Fruit fly (Drosophila melanogaster): ENCODE data around the gene RpS5a.

Gene RpS5a

DNA sequence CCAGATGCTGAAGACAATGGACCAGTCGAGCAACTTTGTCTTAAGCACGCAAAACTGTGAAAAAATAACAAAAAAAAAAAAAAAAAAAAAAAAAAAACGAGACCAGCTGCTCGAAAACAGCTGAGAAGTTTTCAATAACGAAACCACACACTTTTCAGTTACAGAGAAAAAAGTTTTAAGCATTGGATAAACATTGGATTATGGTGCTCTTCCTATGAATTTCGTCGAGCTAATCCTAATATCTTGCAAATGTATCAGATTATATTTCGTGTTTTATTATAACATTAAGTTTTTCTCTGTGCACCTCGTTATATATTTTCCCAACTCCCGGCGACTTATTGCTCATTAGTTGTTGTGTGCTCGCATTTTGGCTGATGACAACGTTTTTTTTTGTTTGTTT, 28.5 kb upstream of the RpS5a start (continued):
- TF ChIP-seq CG6854 (GFP tag; optimal IDR thresholded peaks at IDR 0.05) (no peak), CG3163 (GFP tag; optimal IDR thresholded peaks at IDR 0.05) (no peak), lab (GFP tag; optimal IDR thresholded peaks at IDR 0.05) (peak; percentile 73), CG7839 (tag; optimal IDR thresholded peaks at IDR 0.05) (peak; percentile 62), CG6689 (GFP tag; IDR thresholded peaks at IDR 0.05) (peak; percentile 62), p53 (GFP tag; optimal IDR thresholded peaks at IDR 0.05) (no peak), HmgD (GFP tag; optimal IDR thresholded peaks at IDR 0.05) (no peak), CG9797 (GFP tag; optimal IDR thresholded peaks at IDR 0.05) (no peak), CG11560 (tag; IDR thresholded peaks at IDR 0.05) (no peak), bsh (GFP tag; optimal IDR thresholded peaks at IDR 0.05) (peak; percentile 29 to 31), zen (tag; optimal IDR thresholded peaks at IDR 0.05) (no peak), Ets97D (GFP tag; optimal IDR thresholded peaks at IDR 0.05) (no peak), hbn (GFP tag; IDR thresholded peaks at IDR 0.05; ENCODE audit: partially characterized antibody) (no peak), Dek (tag; optimal IDR thresholded peaks at IDR 0.05) (peak; percentile 41), Hand (GFP tag; optimal IDR thresholded peaks at IDR 0.05) (no peak), crp (GFP tag; optimal IDR thresholded peaks at IDR 0.05) (peak in 1 of 2 experiments; percentile 37), tll (GFP tag; optimal IDR thresholded peaks at IDR 0.05) (no peak), CG16863 (GFP tag; optimal IDR thresholded peaks at IDR 0.05) (peak; percentile 25), croc (GFP tag; conservative IDR thresholded peaks at IDR 0.05) (no peak; the same call in 2 of the 3 replicates), CG2889 (GFP tag; IDR thresholded peaks at IDR 0.05) (no peak), D19B (GFP tag; optimal IDR thresholded peaks at IDR 0.05) (no peak), nmo (GFP tag; optimal IDR thresholded peaks at IDR 0.05) (peak; percentile 46), Nf-YA (GFP tag; IDR thresholded peaks at IDR 0.05) (no peak), CG34422 (GFP tag; IDR thresholded peaks at IDR 0.05) (peak; percentile 62; the same call in 1 of the 3 replicates), bowl (GFP tag; IDR thresholded peaks at IDR 0.05) (0 out of 2 replicates have a peak, but pooled peaks have one; percentile 23), CG17612 (GFP tag; IDR thresholded peaks at IDR 0.05) (no peak), en (GFP tag; optimal IDR thresholded peaks at IDR 0.05) (peak; percentile 37), Nf-YC (tag; optimal IDR thresholded peaks at IDR 0.05) (peak; percentile 53), CG3407 (GFP tag; optimal IDR thresholded peaks at IDR 0.05) (no peak), CG3281 (GFP tag; optimal IDR thresholded peaks at IDR 0.05) (peak; percentile 27), Eip74EF (GFP tag; optimal IDR thresholded peaks at IDR 0.05) (no peak), Atf6 (GFP tag; IDR thresholded peaks at IDR 0.05) (peak; percentile 72), ash1 (GFP tag; optimal IDR thresholded peaks at IDR 0.05) (no peak), cato (GFP tag; optimal IDR thresholded peaks at IDR 0.05; ENCODE audit: borderline replicate concordance) (no peak), CG17359 (tag; optimal IDR thresholded peaks at IDR 0.05) (peak; percentile 63), PHDP (tag; optimal IDR thresholded peaks at IDR 0.05) (peak; percentile 51), Chrac-16 (GFP tag; optimal IDR thresholded peaks at IDR 0.05) (peak; percentile 18), CG32532 (GFP tag; IDR thresholded peaks at IDR 0.05) (peak; percentile 71), CG7372 (GFP tag; IDR thresholded peaks at IDR 0.05) (peak; percentile 51; the same call in 1 of the 2 replicates), HHEX (GFP tag; optimal IDR thresholded peaks at IDR 0.05) (peak; percentile 36), insv (GFP tag; optimal IDR thresholded peaks at IDR 0.05) (no peak), CG31388 (GFP tag; optimal IDR thresholded peaks at IDR 0.05) (no peak), ara (GFP tag; IDR thresholded peaks at IDR 0.05) (0 out of 2 replicates have a peak, but pooled peaks have one; percentile 35), zf30C (GFP tag; optimal IDR thresholded peaks at IDR 0.05) (no peak), mld (GFP tag; IDR thresholded peaks at IDR 0.05; ENCODE audit: partially characterized antibody) (no peak), al (GFP tag; IDR thresholded peaks at IDR 0.05) (0 out of 2 replicates have a peak, but pooled peaks have one; percentile 22), gcm (GFP tag; optimal IDR thresholded peaks at IDR 0.05) (no peak), dysf (GFP tag; IDR thresholded peaks at IDR 0.05) (peak; percentile 72), CG7271 (tag; optimal IDR thresholded peaks at IDR 0.05) (no peak)

Measured in whole organism, embryonic.